Worm (Caenorhabditis elegans) whole organism, mixed stage, embryonic: ENCODE data around the gene T26A8.3.

Experiments used
- blmp-1 ChIP-seq: fragments of 150-350 bp; optimal IDR thresholded peaks from 2 replicates; lab custom pipeline; 2014; ENCODE audit warnings: missing biosample characterization, missing genetic modification characterization
- elt-3 ChIP-seq: fragments of 150-350 bp; optimal IDR thresholded peaks from 2 replicates; lab custom pipeline; 2014; ENCODE audit warnings: missing biosample characterization, missing genetic modification characterization
- lin-32 ChIP-seq: fragments of 200-800 bp; sonication (Bioruptor generic); optimal IDR thresholded peaks from 2 replicates; lab custom pipeline; 2018; ENCODE audit warnings: mild to moderate bottlenecking, missing genetic modification characterization, missing compliant biosample characterization
- nhr-2 ChIP-seq: fragments of 150-350 bp; optimal IDR thresholded peaks from 2 replicates; lab custom pipeline; 2014; ENCODE audit warnings: missing biosample characterization, missing genetic modification characterization
- snpc-4 ChIP-seq: fragments of 150-350 bp; optimal IDR thresholded peaks from 2 replicates; lab custom pipeline; 2014; ENCODE audit warnings: missing biosample characterization, missing genetic modification characterization
- sptf-1 ChIP-seq: sonication (generic microtip); optimal IDR thresholded peaks from 2 replicates; lab custom pipeline; 2017; ENCODE audit warnings: mild to moderate bottlenecking, missing genetic modification characterization, moderate library complexity, missing compliant biosample characterization
- unc-39 ChIP-seq: fragments of 150-350 bp; optimal IDR thresholded peaks from 2 replicates; lab custom pipeline; 2014; ENCODE audit warnings: missing biosample characterization, missing genetic modification characterization
- unc-62 ChIP-seq: fragments of 150-350 bp; optimal IDR thresholded peaks from 2 replicates; lab custom pipeline; 2014; ENCODE audit warnings: missing biosample characterization, missing genetic modification reagents, missing genetic modification characterization
- ztf-11 ChIP-seq: fragments of 150-350 bp; optimal IDR thresholded peaks from 2 replicates; lab custom pipeline; 2014; ENCODE audit warnings: missing biosample characterization, missing genetic modification characterization

DNA sequence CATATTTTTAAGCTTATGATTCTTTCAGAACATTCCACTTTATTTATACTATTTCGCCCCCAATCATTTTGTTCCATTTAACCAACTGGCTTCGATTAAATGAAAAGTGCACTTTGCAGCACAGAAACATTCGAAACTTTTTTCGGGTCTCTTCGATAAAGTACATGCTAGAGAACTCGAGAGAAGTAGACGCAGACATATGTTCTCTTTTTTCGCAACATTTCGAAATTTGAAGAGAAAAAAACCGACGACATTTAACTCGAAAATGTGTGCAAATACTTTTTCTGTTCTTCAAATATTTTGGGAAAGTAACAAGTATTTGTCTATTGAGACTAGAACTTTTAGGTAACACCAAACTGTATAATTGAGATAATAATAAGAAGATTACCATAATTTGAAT lies 49.5 kb downstream of the T26A8.3 start:
- no peak for TF ChIP-seq unc-62 (GFP tag; lab: Kevin White, UChicago)
- no peak for TF ChIP-seq snpc-4 (tag; lab: Kevin White, UChicago)
- TF ChIP-seq lin-32 (GFP tag; lab: Kevin White, UChicago): no peak
- TF ChIP-seq unc-39 (tag; lab: Kevin White, UChicago): no peak
- TF ChIP-seq sptf-1 (tag; lab: Kevin White, UChicago): no peak
- no peak for TF ChIP-seq nhr-2 (tag; lab: Kevin White, UChicago)
- TF ChIP-seq blmp-1 (tag; lab: Kevin White, UChicago): no peak
- no peak for TF ChIP-seq ztf-11
- no peak for TF ChIP-seq elt-3
